Worm (Caenorhabditis elegans) whole organism, late embryonic: ENCODE results near the gene srbc-60.

ENCODE experiments used
- C38D4.7 ChIP-seq: fragments of 200-800 bp; sonication (Bioruptor generic); optimal IDR thresholded peaks from 2 replicates; lab custom pipeline; 2018; ENCODE audit warnings: mild to moderate bottlenecking, missing genetic modification characterization, moderate library complexity, missing compliant biosample characterization
- K02D7.2 ChIP-seq: sonication (generic microtip); optimal IDR thresholded peaks from 2 replicates; lab custom pipeline; 2017; ENCODE audit warnings: mild to moderate bottlenecking, missing genetic modification characterization, missing compliant biosample characterization
- K09A11.1 ChIP-seq: sonication (generic microtip); optimal IDR thresholded peaks from 2 replicates; lab custom pipeline; 2017; ENCODE audit warnings: antibody characterized with exemption, mild to moderate bottlenecking, missing genetic modification characterization, missing compliant biosample characterization; ENCODE audit not compliant: insufficient read depth
- ama-1 ChIP-seq: fragments of 150-350 bp; optimal IDR thresholded peaks from 2 replicates; lab custom pipeline; 2014
- ceh-22 ChIP-seq: sonication (generic microtip); optimal IDR thresholded peaks from 2 replicates; lab custom pipeline; 2017; ENCODE audit warnings: missing biosample characterization, missing genetic modification characterization
- fkh-10 ChIP-seq: fragments of 150-350 bp; optimal IDR thresholded peaks from 2 replicates; lab custom pipeline; 2014; ENCODE audit warnings: missing biosample characterization, missing genetic modification reagents, missing genetic modification characterization
- hlh-13 ChIP-seq: fragments of 200-800 bp; sonication (Bioruptor generic); optimal IDR thresholded peaks from 2 replicates; lab custom pipeline; 2018; ENCODE audit warnings: mild to moderate bottlenecking, missing genetic modification characterization, missing compliant biosample characterization
- nhr-11 ChIP-seq: fragments of 150-350 bp; optimal IDR thresholded peaks from 2 replicates; lab custom pipeline; 2014; ENCODE audit warnings: missing biosample characterization, missing genetic modification characterization
- pag-3 ChIP-seq: sonication (generic microtip); optimal IDR thresholded peaks from 2 replicates; lab custom pipeline; 2016; ENCODE audit warnings: missing compliant biosample characterization, missing genetic modification characterization, borderline replicate concordance
- pha-2 ChIP-seq: sonication (generic microtip); optimal IDR thresholded peaks from 2 replicates; lab custom pipeline; 2017; ENCODE audit warnings: mild to moderate bottlenecking, missing genetic modification characterization, missing compliant biosample characterization
- pqm-1 ChIP-seq: sonication (generic microtip); optimal IDR thresholded peaks from 2 replicates; lab custom pipeline; 2016; ENCODE audit warnings: missing genetic modification characterization, missing compliant biosample characterization
- syd-9 ChIP-seq: sonication (generic microtip); optimal IDR thresholded peaks from 2 replicates; lab custom pipeline; 2016; ENCODE audit warnings: mild to moderate bottlenecking, missing genetic modification characterization, moderate library complexity, missing compliant biosample characterization
- tbx-2 ChIP-seq: sonication (generic microtip); optimal IDR thresholded peaks from 2 replicates; lab custom pipeline; 2016; ENCODE audit warnings: missing genetic modification characterization, missing compliant biosample characterization
- unc-55 ChIP-seq: sonication (generic microtip); optimal IDR thresholded peaks from 2 replicates; lab custom pipeline; 2017; ENCODE audit warnings: missing biosample characterization, missing genetic modification reagents, missing genetic modification characterization

- no peak for TF ChIP-seq nhr-11 (tag; lab: Kevin White, UChicago)
- TF ChIP-seq pag-3 (tag; lab: Kevin White, UChicago), result no peak
- no peak for TF ChIP-seq unc-55 (GFP tag; lab: Kevin White, UChicago)
- no peak for TF ChIP-seq tbx-2 (tag; lab: Kevin White, UChicago)
- TF ChIP-seq pha-2 (tag; lab: Kevin White, UChicago), result no peak
- no peak for TF ChIP-seq hlh-13
- no peak for TF ChIP-seq ceh-22
- TF ChIP-seq C38D4.7 (GFP tag; lab: Kevin White, UChicago), result no peak
- TF ChIP-seq pqm-1 (tag; lab: Kevin White, UChicago), result no peak
- TF ChIP-seq syd-9 (tag; lab: Kevin White, UChicago), result no peak
- no peak for TF ChIP-seq fkh-10
- TF ChIP-seq ama-1 (lab: Kevin White, UChicago), result no peak
- TF ChIP-seq K09A11.1 (tag; lab: Kevin White, UChicago), result no peak
- no peak for TF ChIP-seq K02D7.2 (tag; lab: Kevin White, UChicago)
These were observed 20.2 kb downstream of the srbc-60 start for ce11 chrV:800271-800670.
